Fruit fly (Drosophila melanogaster) whole organism, embryonic: Measurements from ENCODE around the gene Obp93a.

Experiments
- Antp ChIP-seq: fragments of 200-800 bp; sonication (Bioruptor generic); optimal IDR thresholded peaks from 3 replicates; lab custom pipeline; 2016; ENCODE audit warnings: missing biosample characterization, missing genetic modification characterization
- BEAF-32 ChIP-seq: fragments of 200-800 bp; sonication (Bioruptor generic); optimal IDR thresholded peaks from 3 replicates; lab custom pipeline; 2017; ENCODE audit warnings: missing biosample characterization, missing genetic modification characterization, mild to moderate bottlenecking, moderate library complexity, missing genetic modification reagents
- Bgb ChIP-seq: fragments of 200-800 bp; sonication (Bioruptor generic); IDR thresholded peaks from 2 replicates; pipeline ENCODE4 v1.3.6; 2022; ENCODE audit warnings: missing biosample characterization, missing genetic modification characterization; ENCODE audit not compliant: partially characterized antibody
- CG1024 ChIP-seq: fragments of 200-800 bp; sonication (Bioruptor generic); IDR thresholded peaks from 2 replicates; pipeline ENCODE4 v1.3.6; 2022; ENCODE audit warnings: missing biosample characterization, missing genetic modification characterization
- CG10543 ChIP-seq: fragments of 200-800 bp; sonication (Bioruptor generic); optimal IDR thresholded peaks from 3 replicates; lab custom pipeline; 2017; ENCODE audit warnings: missing biosample characterization, mild to moderate bottlenecking, missing genetic modification characterization, moderate library complexity
- CG12155 ChIP-seq: fragments of 200-800 bp; sonication (Bioruptor generic); optimal IDR thresholded peaks from 3 replicates; lab custom pipeline; 2016; ENCODE audit warnings: missing biosample characterization, missing genetic modification characterization
- CG12219 ChIP-seq: fragments of 200-800 bp; sonication (Bioruptor generic); optimal IDR thresholded peaks from 3 replicates; lab custom pipeline; 2018; ENCODE audit warnings: missing biosample characterization, mild to moderate bottlenecking, missing genetic modification characterization
- CG13287 ChIP-seq: fragments of 200-800 bp; sonication (Bioruptor generic); IDR thresholded peaks from 2 replicates; pipeline ENCODE4 v1.3.6; 2022; ENCODE audit warnings: missing biosample characterization, missing genetic modification characterization; ENCODE audit not compliant: partially characterized antibody
- CG17361 ChIP-seq: fragments of 200-800 bp; sonication (Bioruptor generic); IDR thresholded peaks from 3 replicates; pipeline ENCODE4 v1.3.6; 2022; ENCODE audit warnings: missing biosample characterization, missing genetic modification characterization
- CG1792 ChIP-seq: fragments of 200-800 bp; sonication (Bioruptor generic); optimal IDR thresholded peaks from 2 replicates; lab custom pipeline; 2016; ENCODE audit warnings: missing biosample characterization, missing genetic modification characterization
- CG2116 ChIP-seq: fragments of 200-800 bp; sonication (Bioruptor generic); optimal IDR thresholded peaks from 3 replicates; lab custom pipeline; 2018; ENCODE audit warnings: missing biosample characterization, mild to moderate bottlenecking, missing genetic modification characterization
- CG30020 ChIP-seq: fragments of 200-800 bp; optimal IDR thresholded peaks from 2 replicates; lab custom pipeline; 2019; ENCODE audit warnings: missing biosample characterization, mild to moderate bottlenecking, missing genetic modification characterization, moderate library complexity
- CG33557 ChIP-seq: fragments of 200-800 bp; sonication (Bioruptor generic); optimal IDR thresholded peaks from 2 replicates; lab custom pipeline; 2019; ENCODE audit warnings: missing biosample characterization, mild to moderate bottlenecking, missing genetic modification characterization, moderate library complexity
- CG7786 ChIP-seq: fragments of 200-800 bp; sonication (Bioruptor generic); optimal IDR thresholded peaks from 2 replicates; lab custom pipeline; 2016; ENCODE audit warnings: missing biosample characterization, missing genetic modification characterization
- CG8924 ChIP-seq: fragments of 200-800 bp; optimal IDR thresholded peaks from 3 replicates; lab custom pipeline; 2019; ENCODE audit warnings: missing biosample characterization, mild to moderate bottlenecking, missing genetic modification characterization, moderate library complexity
- CG9797 ChIP-seq: fragments of 200-800 bp; sonication (Bioruptor generic); optimal IDR thresholded peaks from 3 replicates; lab custom pipeline; 2018; ENCODE audit warnings: missing biosample characterization, mild to moderate bottlenecking, missing genetic modification characterization
- CG9817 ChIP-seq: fragments of 200-800 bp; sonication (Bioruptor generic); optimal IDR thresholded peaks from 2 replicates; lab custom pipeline; 2018; ENCODE audit warnings: missing biosample characterization, mild to moderate bottlenecking, missing genetic modification characterization, moderate library complexity
- Chrac-16 ChIP-seq: fragments of 200-800 bp; sonication (Bioruptor generic); optimal IDR thresholded peaks from 3 replicates; lab custom pipeline; 2016; ENCODE audit warnings: missing biosample characterization, missing genetic modification characterization
- Dek ChIP-seq: fragments of 200-800 bp; sonication (Bioruptor generic); optimal IDR thresholded peaks from 3 replicates; lab custom pipeline; 2019; ENCODE audit warnings: missing biosample characterization, mild to moderate bottlenecking, missing genetic modification characterization, moderate library complexity
- Dll ChIP-seq: fragments of 200-800 bp; sonication (Bioruptor generic); IDR thresholded peaks from 4 replicates; pipeline ENCODE4 v1.3.6; 2022; ENCODE audit warnings: missing biosample characterization, missing genetic modification characterization; ENCODE audit not compliant: partially characterized antibody
- Ets65A ChIP-seq: fragments of 200-800 bp; sonication (Bioruptor generic); peaks from one replicate; lab custom pipeline; 2016; ENCODE audit warnings: missing biosample characterization, missing genetic modification characterization
- HmgZ ChIP-seq: fragments of 200-800 bp; sonication (Bioruptor generic); optimal IDR thresholded peaks from 2 replicates; lab custom pipeline; 2018; ENCODE audit warnings: missing biosample characterization, mild to moderate bottlenecking, missing genetic modification characterization
- Jarid2 ChIP-seq: fragments of 200-800 bp; sonication (Bioruptor generic); optimal IDR thresholded peaks from 3 replicates; lab custom pipeline; 2017; ENCODE audit warnings: mild to moderate bottlenecking, missing biosample characterization, missing genetic modification reagents, missing genetic modification characterization
- Lhr ChIP-seq: fragments of 200-800 bp; sonication (Bioruptor generic); optimal IDR thresholded peaks from 3 replicates; lab custom pipeline; 2017; ENCODE audit warnings: mild to moderate bottlenecking, missing biosample characterization, missing genetic modification reagents, missing genetic modification characterization
- Mad ChIP-seq: fragments of 200-800 bp; sonication (Bioruptor generic); optimal IDR thresholded peaks from 2 replicates; lab custom pipeline; 2016; ENCODE audit warnings: missing biosample characterization, missing genetic modification characterization
- Myb ChIP-seq: fragments of 200-800 bp; sonication (Bioruptor generic); optimal IDR thresholded peaks from 2 replicates; lab custom pipeline; 2016; ENCODE audit warnings: missing biosample characterization, missing genetic modification characterization
- Pdp1 ChIP-seq, 2 experiments: fragments of 200-800 bp; sonication (Bioruptor generic); optimal IDR thresholded peaks; 3 replicates each; lab custom pipeline; 2016; ENCODE audit warnings: missing biosample characterization in 2 of 2, missing genetic modification characterization in 2 of 2, mild to moderate bottlenecking in 1 of 2, moderate library complexity in 1 of 2
- Poxn ChIP-seq: fragments of 200-800 bp; sonication (Bioruptor generic); IDR thresholded peaks from 2 replicates; pipeline ENCODE4 v1.3.6; 2022; ENCODE audit warnings: missing biosample characterization, missing genetic modification characterization
- Ravus ChIP-seq: fragments of 200-800 bp; sonication (Bioruptor generic); IDR thresholded peaks from 2 replicates; pipeline ENCODE4 v1.3.6; 2022; ENCODE audit warnings: missing biosample characterization, missing genetic modification characterization
- Six4 ChIP-seq: fragments of 200-800 bp; sonication (Bioruptor generic); optimal IDR thresholded peaks from 2 replicates; lab custom pipeline; 2016; ENCODE audit warnings: missing biosample characterization, missing genetic modification characterization
- bigmax ChIP-seq: fragments of 200-800 bp; sonication (Bioruptor generic); optimal IDR thresholded peaks from 2 replicates; lab custom pipeline; 2018; ENCODE audit warnings: missing biosample characterization, mild to moderate bottlenecking, missing genetic modification characterization
- chn ChIP-seq: fragments of 200-800 bp; sonication (Bioruptor generic); optimal IDR thresholded peaks from 2 replicates; lab custom pipeline; 2016; ENCODE audit warnings: missing biosample characterization, missing genetic modification characterization
- dm ChIP-seq: fragments of 200-800 bp; sonication (Bioruptor generic); optimal IDR thresholded peaks from 3 replicates; lab custom pipeline; 2016; ENCODE audit warnings: missing biosample characterization, missing genetic modification characterization
- dmrt11E ChIP-seq: fragments of 200-800 bp; sonication (Bioruptor generic); optimal IDR thresholded peaks from 3 replicates; lab custom pipeline; 2018; ENCODE audit warnings: missing biosample characterization, mild to moderate bottlenecking, missing genetic modification characterization, moderate library complexity
- dysf ChIP-seq: fragments of 200-800 bp; sonication (Bioruptor generic); IDR thresholded peaks from 3 replicates; pipeline ENCODE4 v1.3.6; 2022; ENCODE audit warnings: missing biosample characterization, missing genetic modification characterization
- ems ChIP-seq: fragments of 200-800 bp; sonication (Bioruptor generic); optimal IDR thresholded peaks from 3 replicates; lab custom pipeline; 2016; ENCODE audit warnings: missing biosample characterization, missing genetic modification characterization
- fu2 ChIP-seq: fragments of 200-800 bp; sonication (Bioruptor generic); optimal IDR thresholded peaks from 2 replicates; lab custom pipeline; 2016; ENCODE audit warnings: missing biosample characterization, missing genetic modification characterization
- gfzf ChIP-seq: fragments of 200-800 bp; sonication (Bioruptor generic); optimal IDR thresholded peaks from 2 replicates; lab custom pipeline; 2016; ENCODE audit warnings: missing biosample characterization, mild to moderate bottlenecking, missing genetic modification characterization, moderate library complexity
- jumu ChIP-seq: fragments of 200-800 bp; sonication (Bioruptor generic); optimal IDR thresholded peaks from 3 replicates; lab custom pipeline; 2016; ENCODE audit warnings: missing biosample characterization, missing genetic modification characterization
- lmd ChIP-seq: fragments of 200-800 bp; sonication (Bioruptor generic); IDR thresholded peaks from 2 replicates; pipeline ENCODE4 v1.3.6; 2022; ENCODE audit warnings: missing biosample characterization, missing genetic modification characterization
- mam ChIP-seq: fragments of 200-800 bp; sonication (Bioruptor generic); optimal IDR thresholded peaks from 3 replicates; lab custom pipeline; 2016; ENCODE audit warnings: missing biosample characterization, missing genetic modification characterization
- nmo ChIP-seq: fragments of 200-800 bp; sonication (Bioruptor generic); optimal IDR thresholded peaks from 2 replicates; lab custom pipeline; 2018; ENCODE audit warnings: missing biosample characterization, mild to moderate bottlenecking, missing genetic modification characterization, moderate library complexity
- pnt ChIP-seq: fragments of 200-800 bp; sonication (Bioruptor generic); optimal IDR thresholded peaks from 3 replicates; lab custom pipeline; 2016; ENCODE audit warnings: missing biosample characterization, missing genetic modification characterization
- repo ChIP-seq: fragments of 200-800 bp; sonication (Bioruptor generic); optimal IDR thresholded peaks from 2 replicates; lab custom pipeline; 2016; ENCODE audit warnings: missing biosample characterization, missing genetic modification characterization
- row ChIP-seq: fragments of 200-800 bp; sonication (Bioruptor generic); IDR thresholded peaks from 3 replicates; pipeline ENCODE4 v1.3.6; 2022; ENCODE audit warnings: missing biosample characterization, missing genetic modification characterization
- sim ChIP-seq: fragments of 200-800 bp; sonication (Bioruptor generic); IDR thresholded peaks from 2 replicates; pipeline ENCODE4 v1.3.6; 2022; ENCODE audit warnings: missing biosample characterization, missing genetic modification characterization
- sob ChIP-seq: fragments of 200-800 bp; sonication (Bioruptor generic); IDR thresholded peaks from 2 replicates; pipeline ENCODE4 v1.3.6; 2022; ENCODE audit warnings: missing biosample characterization, missing genetic modification characterization
- tll ChIP-seq, 2 experiments: fragments of 200-800 bp in 1 of 2; fragments of >200 bp in 1 of 2; sonication (Bioruptor generic) in 1 of 2; optimal IDR thresholded peaks; 2 replicates each; lab custom pipeline; 2017 to 2019; ENCODE audit warnings: missing biosample characterization in 2 of 2, missing genetic modification characterization in 2 of 2, mild to moderate bottlenecking in 1 of 2, moderate library complexity in 1 of 2
- tx ChIP-seq: fragments of 200-800 bp; sonication (Bioruptor generic); optimal IDR thresholded peaks from 2 replicates; lab custom pipeline; 2016; ENCODE audit warnings: missing biosample characterization, missing genetic modification characterization
- zen ChIP-seq: fragments of 200-800 bp; sonication (Bioruptor generic); optimal IDR thresholded peaks from 3 replicates; lab custom pipeline; 2018; ENCODE audit warnings: missing biosample characterization, mild to moderate bottlenecking, missing genetic modification characterization, moderate library complexity

Gene Obp93a

DNA sequence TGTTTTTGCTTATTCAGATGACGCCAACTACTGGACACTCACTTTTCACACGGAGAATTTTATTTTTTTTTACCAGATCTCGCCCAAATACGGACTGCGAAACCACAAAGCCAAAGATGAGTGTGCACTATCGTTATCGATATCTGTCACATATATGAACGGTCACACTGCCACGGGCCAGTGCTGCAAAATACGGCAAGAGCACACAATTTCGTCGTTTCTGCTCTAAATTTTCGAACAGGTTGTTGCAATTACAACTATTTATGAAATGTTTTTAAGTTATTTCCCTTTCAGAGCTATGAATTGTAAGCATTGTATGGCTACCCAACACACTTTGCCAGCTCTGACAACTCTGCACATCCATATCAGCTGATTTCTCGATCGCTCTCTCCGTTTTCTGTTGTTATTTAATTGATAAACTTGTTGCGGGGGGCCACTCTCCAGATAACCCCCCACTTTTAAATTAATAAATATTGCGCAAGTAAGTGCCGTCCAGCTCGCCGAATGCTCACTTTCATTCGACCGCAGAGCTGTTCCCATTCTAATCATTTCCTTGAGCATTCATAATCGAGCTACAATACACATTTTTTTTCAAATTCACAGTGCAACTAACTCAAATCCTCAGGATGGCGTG is 2.0 kb downstream of the Obp93a start, which contains the start of the genes slmb and CG5793 (continued):
- TF ChIP-seq CG17361 (GFP tag; lab: Robert Waterston, UW), result peak; percentile 23; the same call in 1 of the 3 replicates
- TF ChIP-seq CG7786 (GFP tag; lab: Kevin White, UChicago), result peak; percentile 56
- peak; percentile 81 for TF ChIP-seq HmgZ
- peak; percentile 50 for TF ChIP-seq CG30020 (tag; lab: Kevin White, UChicago)
- TF ChIP-seq CG12155, result peak; percentile 59
- no peak for TF ChIP-seq CG12219 (GFP tag; lab: Kevin White, UChicago)
- peak; percentile 31 for TF ChIP-seq ems (GFP tag; lab: Kevin White, UChicago)
- peak; percentile 85 for TF ChIP-seq gfzf
- TF ChIP-seq mam (GFP tag; lab: Kevin White, UChicago), result peak; percentile 74
- TF ChIP-seq dysf (GFP tag; lab: Robert Waterston, UW), result peak; percentile 32; the same call in 1 of the 3 replicates
- TF ChIP-seq Six4 (GFP tag; lab: Kevin White, UChicago), result peak; percentile 11
- TF ChIP-seq BEAF-32, result peak; percentile 83
- peak; percentile 92 for TF ChIP-seq CG9797 (GFP tag; lab: Kevin White, UChicago)
- TF ChIP-seq CG1024 (GFP tag; lab: Robert Waterston, UW), result peak; percentile 43
- TF ChIP-seq pnt, result peak; percentile 12
- TF ChIP-seq repo (GFP tag; lab: Kevin White, UChicago), result no peak
- TF ChIP-seq Mad (GFP tag; lab: Kevin White, UChicago), result peak; percentile 25
- TF ChIP-seq Chrac-16 (GFP tag; lab: Kevin White, UChicago), result peak; percentile 42
- peak; percentile 36 for TF ChIP-seq dmrt11E (tag; lab: Kevin White, UChicago)
- peak; percentile 1 for TF ChIP-seq tx
- peak; percentile 38 for TF ChIP-seq fu2 (GFP tag; lab: Kevin White, UChicago)
- peak; percentile 93 for TF ChIP-seq Ets65A (GFP tag; lab: Kevin White, UChicago)
- peak; percentile 59 for TF ChIP-seq row (GFP tag; lab: Robert Waterston, UW)
- peak; percentile 59 for TF ChIP-seq Bgb (GFP tag; lab: Robert Waterston, UW)
- TF ChIP-seq CG1792 (GFP tag; lab: Kevin White, UChicago), result peak; percentile 60
- peak; percentile 8; the same call in 1 of the 2 replicates for TF ChIP-seq lmd (GFP tag; lab: Robert Waterston, UW)
- TF ChIP-seq Lhr (GFP tag; lab: Kevin White, UChicago), result peak; percentile 62
- peak; percentile 46 for TF ChIP-seq bigmax (GFP tag; lab: Kevin White, UChicago)
- TF ChIP-seq sob (GFP tag; lab: Robert Waterston, UW), result peak; percentile 67
- TF ChIP-seq CG33557 (GFP tag; lab: Kevin White, UChicago), result no peak
- TF ChIP-seq dm (GFP tag; lab: Kevin White, UChicago), result peak; percentile 65
- peak; percentile 30 for TF ChIP-seq zen (tag; lab: Kevin White, UChicago)
- TF ChIP-seq Dek (tag; lab: Kevin White, UChicago), result no peak
- peak; percentile 39 to 99 for TF ChIP-seq Pdp1 (GFP tag; optimal IDR thresholded peaks at IDR 0.05; lab: Kevin White, UChicago)
- no peak for TF ChIP-seq sim (GFP tag; lab: Robert Waterston, UW)
- no peak for TF ChIP-seq Ravus (GFP tag; lab: Robert Waterston, UW)
- no peak for TF ChIP-seq Jarid2 (GFP tag; lab: Kevin White, UChicago)
- peak; percentile 61 for TF ChIP-seq nmo (GFP tag; lab: Kevin White, UChicago)
- TF ChIP-seq CG10543 (GFP tag; lab: Kevin White, UChicago), result peak; percentile 53
- TF ChIP-seq CG9817, result peak; percentile 24
- peak; percentile 87 for TF ChIP-seq CG2116 (GFP tag; lab: Kevin White, UChicago)
- TF ChIP-seq jumu (GFP tag; lab: Kevin White, UChicago), result peak; percentile 74
- no peak for TF ChIP-seq Poxn
- TF ChIP-seq tll (GFP tag; optimal IDR thresholded peaks at IDR 0.05; lab: Kevin White, UChicago), result no peak
- peak; percentile 43 for TF ChIP-seq CG8924 (tag; lab: Kevin White, UChicago)
- peak; percentile 87 for TF ChIP-seq Myb (GFP tag; lab: Kevin White, UChicago)
- peak; percentile 60 for TF ChIP-seq Antp (GFP tag; lab: Kevin White, UChicago)
- TF ChIP-seq CG13287, result peak; percentile 80
- TF ChIP-seq Dll (GFP tag; lab: Robert Waterston, UW), result peak; percentile 69
- peak; percentile 44 for TF ChIP-seq chn (GFP tag; lab: Kevin White, UChicago)
